Worm (Caenorhabditis elegans) whole organism, midembryonic: ENCODE data around the gene F38E1.3.

Experiments used
- cog-1 ChIP-seq: sonication (generic microtip); optimal IDR thresholded peaks from 2 replicates; lab custom pipeline; 2016; ENCODE audit warnings: missing genetic modification characterization, missing compliant biosample characterization
- flt-1 ChIP-seq: fragments of 200-800 bp; sonication (Bioruptor generic); IDR thresholded peaks from 2 replicates; pipeline ENCODE4 v1.3.6; 2022; ENCODE audit warnings: missing genetic modification characterization, missing compliant biosample characterization
- klf-2 ChIP-seq: fragments of 200-800 bp; sonication (Bioruptor generic); conservative IDR thresholded peaks from 2 replicates; pipeline ENCODE4 v1.3.6; 2022; ENCODE audit warnings: missing genetic modification reagents, missing genetic modification characterization, missing compliant biosample characterization
- med-1 ChIP-seq: sonication (generic microtip); optimal IDR thresholded peaks from 2 replicates; lab custom pipeline; 2017; ENCODE audit warnings: missing genetic modification characterization, mild to moderate bottlenecking, missing compliant biosample characterization, antibody characterized with exemption, missing genetic modification reagents; ENCODE audit not compliant: insufficient read depth
- ztf-23 ChIP-seq: fragments of 200-800 bp; sonication (Bioruptor generic); IDR thresholded peaks from 2 replicates; pipeline ENCODE4 v1.3.6; 2022; ENCODE audit warnings: missing genetic modification reagents, missing genetic modification characterization, missing compliant biosample characterization
- ztf-29 ChIP-seq: fragments of 200-800 bp; sonication (Bioruptor generic); IDR thresholded peaks from 2 replicates; pipeline ENCODE4 v1.3.6; 2022; ENCODE audit warnings: missing genetic modification reagents, missing genetic modification characterization, missing compliant biosample characterization

DNA sequence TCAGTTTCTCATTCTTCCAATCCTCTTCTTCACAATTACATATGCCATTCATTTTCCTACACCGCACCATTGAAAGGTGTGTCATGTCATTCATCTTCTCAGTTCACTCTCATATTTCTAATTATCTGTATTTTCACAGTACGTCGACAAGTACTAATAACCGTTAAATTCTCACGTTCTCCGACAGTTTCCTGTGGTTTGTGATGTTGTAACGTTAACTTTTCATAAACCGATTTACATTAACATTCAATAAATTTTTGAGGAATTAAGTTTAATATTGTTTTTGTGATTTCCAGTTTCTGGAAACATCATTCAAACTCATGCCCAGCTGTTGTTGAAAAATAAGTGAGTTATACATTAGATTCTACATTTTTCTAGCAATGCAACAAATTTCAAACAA is 41.6 kb upstream of the F38E1.3 start, which contains the start of gene tmd-2:
- TF ChIP-seq flt-1 (GFP tag; lab: Robert Waterston, UW) (no peak), ztf-29 (GFP tag; lab: Robert Waterston, UW) (no peak), ztf-23 (no peak), med-1 (GFP tag; lab: Kevin White, UChicago) (no peak), klf-2 (GFP tag; lab: Robert Waterston, UW) (no peak), cog-1 (no peak)
